Worm (Caenorhabditis elegans) whole organism, L4 larva: ENCODE measurements around the gene F11G11.5.
A peak's percentile ranks its signal among the peaks of the same experiment; 100 is the strongest.
"Not testable (repeated sequence)": the region's sequence is repeated elsewhere in the genome, so short reads cannot be mapped to it uniquely, and the experiment has no call there.

Experiments
- F37D6.2 ChIP-seq: sonication (generic microtip); optimal IDR thresholded peaks from 2 replicates; lab custom pipeline; 2016; ENCODE audit warnings: mild to moderate bottlenecking, missing genetic modification characterization, missing compliant biosample characterization
- F49E8.2 ChIP-seq: sonication (generic microtip); optimal IDR thresholded peaks from 2 replicates; lab custom pipeline; 2016; ENCODE audit warnings: missing compliant biosample characterization, mild to moderate bottlenecking, missing genetic modification characterization, borderline replicate concordance
- R02D3.7 ChIP-seq: fragments of 150-350 bp; sonication (generic microtip); optimal IDR thresholded peaks from 3 replicates; lab custom pipeline; 2014; ENCODE audit warnings: missing biosample characterization, missing genetic modification characterization
- Y105C5A.15 ChIP-seq: fragments of 200-800 bp; sonication (Bioruptor generic); IDR thresholded peaks from 2 replicates; pipeline ENCODE4 v1.3.6; 2022; ENCODE audit warnings: missing genetic modification characterization, missing compliant biosample characterization
- Y48G9A.11 ChIP-seq: fragments of 200-800 bp; sonication (Bioruptor generic); IDR thresholded peaks from 2 replicates; pipeline ENCODE4 v1.3.6; 2022; ENCODE audit warnings: missing genetic modification reagents, missing genetic modification characterization, missing compliant biosample characterization
- Y75B8A.6 ChIP-seq: fragments of 200-800 bp; sonication (Bioruptor generic); IDR thresholded peaks from 2 replicates; pipeline ENCODE4 v1.3.6; 2022; ENCODE audit warnings: missing genetic modification reagents, missing genetic modification characterization, missing compliant biosample characterization
- ZK546.5 ChIP-seq, 2 experiments: sonication (generic microtip); optimal IDR thresholded peaks; 2 replicates each; lab custom pipeline; 2017; ENCODE audit warnings: missing biosample characterization in 2 of 2, missing genetic modification characterization in 2 of 2
- aha-1 ChIP-seq: fragments of 150-350 bp; peaks from one replicate; lab custom pipeline; 2014; ENCODE audit warnings: missing biosample characterization, missing genetic modification characterization
- arid-1 ChIP-seq: fragments of 200-800 bp; sonication (Bioruptor generic); conservative IDR thresholded peaks from 2 replicates; pipeline ENCODE4 v1.3.6; 2022; ENCODE audit warnings: missing genetic modification reagents, missing genetic modification characterization, missing compliant biosample characterization
- attf-4 ChIP-seq: sonication (generic microtip); optimal IDR thresholded peaks from 3 replicates; lab custom pipeline; 2017; ENCODE audit warnings: missing biosample characterization, missing genetic modification characterization
- ceh-20 ChIP-seq: fragments of 200-800 bp; sonication (Bioruptor generic); IDR thresholded peaks from 2 replicates; pipeline ENCODE4 v1.3.6; 2022; ENCODE audit warnings: missing genetic modification reagents, missing genetic modification characterization, missing compliant biosample characterization
- ceh-28 ChIP-seq: fragments of 150-350 bp; optimal IDR thresholded peaks from 2 replicates; lab custom pipeline; 2014; ENCODE audit warnings: missing biosample characterization, missing genetic modification reagents, missing genetic modification characterization
- ceh-32 ChIP-seq: sonication (generic microtip); optimal IDR thresholded peaks from 2 replicates; lab custom pipeline; 2016; ENCODE audit warnings: mild to moderate bottlenecking, missing genetic modification characterization, missing compliant biosample characterization; ENCODE audit not compliant: poor library complexity
- ceh-62 ChIP-seq: sonication (generic microtip); optimal IDR thresholded peaks from 2 replicates; lab custom pipeline; 2017; ENCODE audit warnings: missing biosample characterization, missing genetic modification characterization
- ctbp-1 ChIP-seq: fragments of 200-800 bp; sonication (Bioruptor generic); IDR thresholded peaks from 2 replicates; pipeline ENCODE4 v1.3.6; 2022; ENCODE audit warnings: missing genetic modification reagents, missing genetic modification characterization, missing compliant biosample characterization
- daf-12 ChIP-seq: fragments of 150-350 bp; optimal IDR thresholded peaks from 2 replicates; lab custom pipeline; 2014; ENCODE audit warnings: missing biosample characterization, missing genetic modification reagents, missing genetic modification characterization
- fkh-10 ChIP-seq: fragments of 150-350 bp; optimal IDR thresholded peaks from 2 replicates; lab custom pipeline; 2014; ENCODE audit warnings: missing biosample characterization, missing genetic modification reagents, missing genetic modification characterization
- fos-1 ChIP-seq: fragments of 150-350 bp; optimal IDR thresholded peaks from 2 replicates; lab custom pipeline; 2014; ENCODE audit warnings: missing biosample characterization, missing genetic modification characterization
- gei-8 ChIP-seq: fragments of 200-800 bp; sonication (Bioruptor generic); optimal IDR thresholded peaks from 2 replicates; lab custom pipeline; 2018; ENCODE audit warnings: mild to moderate bottlenecking, missing genetic modification characterization, missing compliant biosample characterization
- hlh-30 ChIP-seq: sonication (generic microtip); optimal IDR thresholded peaks from 2 replicates; lab custom pipeline; 2017; ENCODE audit warnings: antibody characterized with exemption, mild to moderate bottlenecking, missing genetic modification characterization, missing compliant biosample characterization; ENCODE audit not compliant: insufficient read depth
- hmg-1.1 ChIP-seq: fragments of 200-800 bp; sonication (Bioruptor generic); IDR thresholded peaks from 2 replicates; pipeline ENCODE4 v1.3.6; 2022; ENCODE audit warnings: missing genetic modification reagents, missing genetic modification characterization, missing compliant biosample characterization
- lin-1 ChIP-seq: fragments of 200-800 bp; sonication (Bioruptor generic); IDR thresholded peaks from 2 replicates; pipeline ENCODE4 v1.3.6; 2022; ENCODE audit warnings: missing genetic modification reagents, missing genetic modification characterization, missing compliant biosample characterization
- lin-15B ChIP-seq: fragments of 150-350 bp; sonication (generic microtip); optimal IDR thresholded peaks from 3 replicates; lab custom pipeline; 2014; ENCODE audit warnings: missing biosample characterization, missing genetic modification characterization
- lin-38 ChIP-seq: fragments of 200-800 bp; sonication (Bioruptor generic); IDR thresholded peaks from 2 replicates; pipeline ENCODE4 v1.3.6; 2022; ENCODE audit warnings: missing genetic modification reagents, missing genetic modification characterization, missing compliant biosample characterization
- madf-5 ChIP-seq, 2 experiments: fragments of 200-800 bp; sonication (Bioruptor generic); IDR thresholded peaks; 2 replicates each; pipeline ENCODE4 v1.3.6; 2022; ENCODE audit warnings: missing compliant biosample characterization in 2 of 2, missing genetic modification characterization in 2 of 2
- mes-2 ChIP-seq: sonication (generic microtip); optimal IDR thresholded peaks from 2 replicates; lab custom pipeline; 2016; ENCODE audit warnings: missing genotype, mild to moderate bottlenecking, missing genetic modification characterization, missing compliant biosample characterization; ENCODE audit not compliant: poor library complexity, severe bottlenecking
- mxl-3 ChIP-seq: fragments of 200-800 bp; sonication (Bioruptor generic); optimal IDR thresholded peaks from 2 replicates; lab custom pipeline; 2018; ENCODE audit warnings: mild to moderate bottlenecking, missing genetic modification characterization, missing compliant biosample characterization
- nhr-10 ChIP-seq: fragments of 150-350 bp; optimal IDR thresholded peaks from 2 replicates; lab custom pipeline; 2014; ENCODE audit warnings: missing biosample characterization, missing genetic modification characterization
- nhr-102 ChIP-seq: sonication (generic microtip); optimal IDR thresholded peaks from 2 replicates; lab custom pipeline; 2016; ENCODE audit warnings: mild to moderate bottlenecking, missing genetic modification characterization, moderate library complexity, missing compliant biosample characterization
- nhr-11 ChIP-seq: fragments of 150-350 bp; optimal IDR thresholded peaks from 2 replicates; lab custom pipeline; 2014; ENCODE audit warnings: missing biosample characterization, missing genetic modification characterization
- nhr-237 ChIP-seq: sonication (generic microtip); optimal IDR thresholded peaks from 2 replicates; lab custom pipeline; 2017; ENCODE audit warnings: missing biosample characterization, missing genetic modification characterization
- nhr-25 ChIP-seq: sonication (generic microtip); optimal IDR thresholded peaks from 2 replicates; lab custom pipeline; 2017; ENCODE audit warnings: missing genetic modification characterization, mild to moderate bottlenecking, missing compliant biosample characterization, antibody characterized with exemption, moderate library complexity, borderline replicate concordance; ENCODE audit not compliant: insufficient read depth
- nhr-48 ChIP-seq: sonication (generic microtip); optimal IDR thresholded peaks from 2 replicates; lab custom pipeline; 2016; ENCODE audit warnings: mild to moderate bottlenecking, missing genetic modification characterization, missing compliant biosample characterization
- nhr-77 ChIP-seq: fragments of 150-350 bp; optimal IDR thresholded peaks from 2 replicates; lab custom pipeline; 2014; ENCODE audit warnings: missing biosample characterization, missing genetic modification characterization
- pha-4 ChIP-seq, 2 experiments: fragments of 150-350 bp in 1 of 2; fragments of 200-800 bp in 1 of 2; sonication (Bioruptor generic) in 1 of 2; IDR thresholded peaks in 1 of 2; optimal IDR thresholded peaks in 1 of 2; 2 replicates each; pipeline versions ENCODE4 v1.3.6 to Lab custom; 2014 to 2022; ENCODE audit warnings: missing genetic modification characterization in 2 of 2, missing genetic modification reagents in 2 of 2, missing biosample characterization in 1 of 2, missing compliant biosample characterization in 1 of 2
- php-3 ChIP-seq: fragments of 200-800 bp; sonication (Bioruptor generic); IDR thresholded peaks from 2 replicates; pipeline ENCODE4 v1.3.6; 2022; ENCODE audit warnings: missing genetic modification reagents, missing genetic modification characterization, missing compliant biosample characterization
- rbr-2 ChIP-seq: sonication (generic microtip); optimal IDR thresholded peaks from 2 replicates; lab custom pipeline; 2016; ENCODE audit warnings: missing genotype, missing genetic modification characterization, missing compliant biosample characterization
- sdz-12 ChIP-seq: fragments of 200-800 bp; sonication (Bioruptor generic); optimal IDR thresholded peaks from 2 replicates; lab custom pipeline; 2018; ENCODE audit warnings: mild to moderate bottlenecking, missing genetic modification characterization, missing compliant biosample characterization
- skn-1 ChIP-seq: fragments of 150-350 bp; optimal IDR thresholded peaks from 2 replicates; lab custom pipeline; 2014; ENCODE audit warnings: missing biosample characterization, missing genetic modification characterization
- snpc-1.2 ChIP-seq: fragments of 200-800 bp; sonication (Bioruptor generic); IDR thresholded peaks from 2 replicates; pipeline ENCODE4 v1.3.6; 2022; ENCODE audit warnings: missing genetic modification reagents, missing genetic modification characterization, missing compliant biosample characterization
- tag-97 ChIP-seq: fragments of 200-800 bp; sonication (Bioruptor generic); IDR thresholded peaks from 2 replicates; pipeline ENCODE4 v1.3.6; 2022; ENCODE audit warnings: missing genetic modification characterization, missing compliant biosample characterization
- unc-62 ChIP-seq, 3 experiments: fragments of 150-350 bp in 1 of 3; sonication (generic microtip); optimal IDR thresholded peaks in 2 of 3; peaks in 1 of 3; 1 replicate in 1 of 3; 2 replicates in 2 of 3; lab custom pipeline; 2014 to 2017; ENCODE audit warnings: missing biosample characterization in 3 of 3, missing genetic modification characterization in 3 of 3, missing genetic modification reagents in 3 of 3, missing genotype in 1 of 3
- vab-7 ChIP-seq: fragments of 200-800 bp; sonication (Bioruptor generic); IDR thresholded peaks from 2 replicates; pipeline ENCODE4 v1.3.6; 2022; ENCODE audit warnings: missing genetic modification reagents, missing genetic modification characterization, missing compliant biosample characterization
- zag-1 ChIP-seq: fragments of 150-350 bp; optimal IDR thresholded peaks from 2 replicates; lab custom pipeline; 2014; ENCODE audit warnings: missing biosample characterization, missing genetic modification characterization
- zip-11 ChIP-seq: fragments of 200-800 bp; sonication (Bioruptor generic); IDR thresholded peaks from 2 replicates; pipeline ENCODE4 v1.3.6; 2022; ENCODE audit warnings: missing genetic modification characterization, missing compliant biosample characterization
- ztf-11 ChIP-seq: fragments of 150-350 bp; optimal IDR thresholded peaks from 2 replicates; lab custom pipeline; 2014; ENCODE audit warnings: missing biosample characterization, missing genetic modification characterization
- ztf-7 ChIP-seq: fragments of 150-350 bp; optimal IDR thresholded peaks from 2 replicates; lab custom pipeline; 2014; ENCODE audit warnings: missing biosample characterization, missing genetic modification characterization

F11G11.5 gene

DNA sequence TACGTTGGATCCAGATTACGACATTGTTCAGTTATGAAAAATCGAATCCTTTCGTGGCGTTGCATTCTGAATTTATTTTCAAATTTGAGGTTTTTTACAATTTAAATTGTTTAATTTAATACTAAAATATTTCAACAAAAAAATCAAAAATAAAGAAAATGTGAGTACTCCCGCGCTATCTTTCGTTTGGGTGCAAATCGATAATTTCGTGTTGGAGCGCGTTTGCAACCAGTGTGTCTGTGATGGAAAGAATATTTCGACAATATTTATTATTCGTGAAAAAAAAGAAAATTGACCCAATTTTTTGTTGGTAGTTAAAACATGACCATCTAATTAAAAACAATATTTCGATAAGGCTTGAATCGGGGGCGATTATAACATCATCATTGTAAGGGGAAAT, 44.3 kb downstream of the F11G11.5 start, which contains the start of gene R05F9.9 (continued):
- peak; percentile 68 for TF ChIP-seq mes-2
- no peak for TF ChIP-seq skn-1 (tag; lab: Kevin White, UChicago)
- TF ChIP-seq nhr-11 (tag; lab: Kevin White, UChicago): no peak
- no peak for TF ChIP-seq ztf-11
- peak; percentile 22; the same call in 1 of the 2 replicates for TF ChIP-seq pha-4 (GFP tag; IDR thresholded peaks at IDR 0.05; lab: Robert Waterston, UW)
- TF ChIP-seq pha-4 (tag; optimal IDR thresholded peaks at IDR 0.05; lab: Kevin White, UChicago): no peak
- TF ChIP-seq ceh-20: no peak
- TF ChIP-seq arid-1 (GFP tag; lab: Robert Waterston, UW): 0 out of 2 replicates have a peak, but pooled peaks have one; percentile 10
- peak; percentile 43 for TF ChIP-seq hlh-30
- no peak for TF ChIP-seq daf-12 (tag; lab: Kevin White, UChicago)
- no peak for TF ChIP-seq tag-97 (GFP tag; lab: Robert Waterston, UW)
- peak; percentile 49 for TF ChIP-seq aha-1 (tag; lab: Kevin White, UChicago)
- no peak for TF ChIP-seq lin-1 (GFP tag; lab: Robert Waterston, UW)
- TF ChIP-seq R02D3.7 (tag; lab: Kevin White, UChicago): no peak
- no peak for TF ChIP-seq ztf-7 (tag; lab: Kevin White, UChicago)
- no peak for TF ChIP-seq snpc-1.2 (GFP tag; lab: Robert Waterston, UW)
- peak; percentile 77 for TF ChIP-seq lin-38 (GFP tag; lab: Robert Waterston, UW)
- no peak for TF ChIP-seq php-3 (GFP tag; lab: Robert Waterston, UW)
- TF ChIP-seq unc-62 (GFP tag; optimal IDR thresholded peaks at IDR 0.05 in 1 of 2; lab: Kevin White, UChicago): no peak
- TF ChIP-seq unc-62 (tag; optimal IDR thresholded peaks at IDR 0.05; lab: Kevin White, UChicago): no peak
- no peak for TF ChIP-seq sdz-12 (GFP tag; lab: Kevin White, UChicago)
- TF ChIP-seq F49E8.2 (tag; lab: Kevin White, UChicago): peak; percentile 0
- peak; percentile 16 for TF ChIP-seq nhr-102 (tag; lab: Kevin White, UChicago)
- no peak for TF ChIP-seq nhr-10 (tag; lab: Kevin White, UChicago)
- no peak for TF ChIP-seq fos-1 (tag; lab: Kevin White, UChicago)
- TF ChIP-seq lin-15B (tag; lab: Kevin White, UChicago): no peak
- no peak for TF ChIP-seq Y48G9A.11 (GFP tag; lab: Robert Waterston, UW)
- TF ChIP-seq vab-7 (GFP tag; lab: Robert Waterston, UW): no peak
- TF ChIP-seq nhr-25 (tag; lab: Kevin White, UChicago): no peak

DNA sequence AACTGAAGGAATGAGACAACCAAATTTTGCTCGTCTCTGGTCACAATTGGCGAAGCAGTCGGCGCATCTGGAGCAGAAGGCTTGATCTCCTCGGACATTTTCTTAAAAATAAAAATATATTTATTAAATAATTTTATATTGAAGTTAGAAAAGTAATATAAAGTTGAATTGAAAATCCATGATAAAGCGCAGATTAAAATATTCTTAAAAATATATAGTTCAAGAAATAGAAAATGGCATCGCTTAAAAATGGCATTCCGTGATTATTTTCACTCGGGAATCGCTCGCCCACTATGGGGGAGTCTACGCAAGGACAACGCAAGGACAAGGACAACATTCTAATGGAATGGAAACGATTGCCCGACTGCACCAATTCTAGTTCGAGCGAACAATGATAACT, 46.0 kb downstream of the F11G11.5 start, which contains the start of gene sgt-1:
Gene sgt-1 (minus strand): TSS at position 101 of the 400 bp plus-strand sequence.
- TF ChIP-seq F49E8.2 (tag; lab: Kevin White, UChicago); zip-11 (GFP tag; lab: Robert Waterston, UW); fkh-10 (GFP tag; lab: Kevin White, UChicago): not testable (repeated sequence)
- TF ChIP-seq, all 104 proteins: peak for 0; not testable (repeated sequence) for 104

DNA sequence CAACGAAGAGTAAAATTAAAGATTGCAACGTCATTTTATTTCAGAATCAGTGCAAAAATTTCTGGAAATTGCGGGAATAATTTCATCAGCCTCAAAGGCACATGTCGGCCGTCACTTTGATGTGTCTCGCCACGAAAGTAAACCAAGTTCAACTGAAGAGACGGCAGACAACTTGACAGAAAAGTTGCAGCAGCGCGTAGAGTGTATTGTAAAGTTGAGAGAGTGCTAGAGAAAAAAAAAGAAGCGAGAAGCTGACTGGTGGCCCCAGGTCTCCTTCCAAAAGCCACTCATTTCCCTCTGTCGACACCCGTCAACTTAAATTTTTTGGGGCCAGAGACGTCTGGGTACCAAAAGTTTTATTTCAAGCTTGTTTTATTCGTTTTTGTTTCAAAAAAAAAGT, 46.6 kb downstream of the F11G11.5 start:
- TF ChIP-seq ctbp-1 (GFP tag; lab: Robert Waterston, UW): peak; percentile 41; the same call in 1 of the 2 replicates
- no peak for TF ChIP-seq attf-4
- no peak for TF ChIP-seq ceh-28 (tag; lab: Kevin White, UChicago)
- TF ChIP-seq hmg-1.1 (GFP tag; lab: Robert Waterston, UW): peak; percentile 79
- TF ChIP-seq gei-8: no peak
- peak; percentile 13 for TF ChIP-seq nhr-48
- no peak for TF ChIP-seq ceh-62 (tag; lab: Kevin White, UChicago)
- TF ChIP-seq ZK546.5 (tag; optimal IDR thresholded peaks at IDR 0.05; lab: Kevin White, UChicago): no peak
- TF ChIP-seq Y105C5A.15 (GFP tag; lab: Robert Waterston, UW): no peak
- no peak for TF ChIP-seq zag-1 (tag; lab: Kevin White, UChicago)
- peak; percentile 37; the same call in 1 of the 2 replicates for TF ChIP-seq pha-4 (GFP tag; IDR thresholded peaks at IDR 0.05; lab: Robert Waterston, UW)
- TF ChIP-seq pha-4 (tag; optimal IDR thresholded peaks at IDR 0.05; lab: Kevin White, UChicago): peak; percentile 23
- TF ChIP-seq nhr-77: peak; percentile 77
- TF ChIP-seq nhr-237 (tag; lab: Kevin White, UChicago): no peak
- no peak for TF ChIP-seq F49E8.2 (tag; lab: Kevin White, UChicago)
- TF ChIP-seq F37D6.2 (tag; lab: Kevin White, UChicago): peak; percentile 40
- TF ChIP-seq mxl-3 (GFP tag; lab: Kevin White, UChicago): peak; percentile 80
- TF ChIP-seq madf-5 (GFP tag; IDR thresholded peaks at IDR 0.05; lab: Robert Waterston, UW): no peak
- TF ChIP-seq Y75B8A.6: no peak
- TF ChIP-seq ceh-32 (tag; lab: Kevin White, UChicago): no peak
- TF ChIP-seq rbr-2 (tag; lab: Kevin White, UChicago): peak; percentile 64
